Worm (Caenorhabditis elegans): ENCODE measurements around the gene zip-1.

ce11 chrIII:12327528-12327997, 6.0 kb upstream of the zip-1 start, which contains the start of the genes zip-12 and Y75B8A.63:
- TF ChIP-seq unc-62 (GFP tag; optimal IDR thresholded peaks at IDR 0.05): no peak
- no peak for TF ChIP-seq nhr-77 (tag; optimal IDR thresholded peaks at IDR 0.05)
- peak; percentile 21 for TF ChIP-seq pha-4 (tag; optimal IDR thresholded peaks at IDR 0.05)
- TF ChIP-seq nhr-11 (tag; optimal IDR thresholded peaks at IDR 0.05): no peak
- no peak for TF ChIP-seq elt-1 (tag; optimal IDR thresholded peaks at IDR 0.05)
- TF ChIP-seq ztf-11 (tag; optimal IDR thresholded peaks at IDR 0.05): no peak
- no peak for TF ChIP-seq ceh-82 (tag; optimal IDR thresholded peaks at IDR 0.05)
- no peak for TF ChIP-seq nhr-12 (tag; optimal IDR thresholded peaks at IDR 0.05)
- TF ChIP-seq jun-1 (tag; optimal IDR thresholded peaks at IDR 0.05): peak; percentile 1
- no peak for TF ChIP-seq zag-1 (tag; optimal IDR thresholded peaks at IDR 0.05)
- TF ChIP-seq mdl-1 (tag; optimal IDR thresholded peaks at IDR 0.05): no peak
- TF ChIP-seq ZK546.5 (tag; optimal IDR thresholded peaks at IDR 0.05): no peak
- TF ChIP-seq nhr-237 (tag; optimal IDR thresholded peaks at IDR 0.05): no peak
